Fruit fly (Drosophila melanogaster) S2 (cell line): ENCODE data around the gene Idi.

Experiments
- CG8478 ChIP-seq: fragments of >200 bp; optimal IDR thresholded peaks from 2 replicates; lab custom pipeline; 2018
- CTCF ChIP-seq, 2 experiments: fragments of >200 bp; optimal IDR thresholded peaks; 2 replicates each; lab custom pipeline; 2018

DNA sequence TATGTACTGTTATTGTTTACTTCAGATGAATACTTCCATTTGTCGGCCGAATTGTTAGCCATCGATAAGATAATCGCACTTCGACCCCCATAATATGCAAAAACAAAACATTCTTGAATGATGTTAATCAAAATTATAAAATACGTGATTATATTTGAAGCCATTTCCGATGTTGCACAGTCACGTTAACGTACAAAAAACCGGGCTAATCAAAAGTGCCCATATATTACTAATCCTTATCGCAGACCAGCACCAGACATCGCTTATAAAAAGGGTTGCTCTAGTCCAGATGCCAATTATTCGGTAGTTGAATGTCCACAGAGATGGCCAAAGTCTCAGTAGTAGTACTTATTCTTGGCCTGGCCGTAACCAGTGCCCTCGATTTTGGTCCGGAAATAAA is 27.6 kb upstream of the Idi start, which contains the start of gene CG5892:
- TF ChIP-seq CTCF (optimal IDR thresholded peaks at IDR 0.05; lab: Kevin White, UChicago): no peak
- no peak for TF ChIP-seq CG8478 (lab: Kevin White, UChicago)
